Fruit fly (Drosophila melanogaster): ENCODE data around the gene lok.

- peak; percentile 6 for TF ChIP-seq psq (GFP tag; optimal IDR thresholded peaks at IDR 0.05)
- TF ChIP-seq woc (GFP tag; optimal IDR thresholded peaks at IDR 0.05): peak; percentile 46
- TF ChIP-seq pan (optimal IDR thresholded peaks at IDR 0.05): no peak
- TF ChIP-seq CrebA (GFP tag; optimal IDR thresholded peaks at IDR 0.05; ENCODE audit: borderline replicate concordance): no peak
- TF ChIP-seq tai (GFP tag; optimal IDR thresholded peaks at IDR 0.05): no peak
- TF ChIP-seq dmrt93B (GFP tag; optimal IDR thresholded peaks at IDR 0.05): no peak
- TF ChIP-seq Abd-B (GFP tag; optimal IDR thresholded peaks at IDR 0.05): no peak
- TF ChIP-seq Rel (GFP tag; optimal IDR thresholded peaks at IDR 0.05): no peak
- peak; percentile 91 for TF ChIP-seq Rel (tag; optimal IDR thresholded peaks at IDR 0.05)
- no peak for TF ChIP-seq br (GFP tag; optimal IDR thresholded peaks at IDR 0.05)
- no peak for TF ChIP-seq ey (GFP tag; optimal IDR thresholded peaks at IDR 0.05)
- no peak for TF ChIP-seq CG9705 (GFP tag; optimal IDR thresholded peaks at IDR 0.05)
- TF ChIP-seq lola (GFP tag; optimal IDR thresholded peaks at IDR 0.05): no peak
Measured at dm6 chr2L:20097105-20097631, 35.9 kb downstream of the lok start, which contains the start of the genes mRpS18B and Kua.
